Fruit fly (Drosophila melanogaster): ENCODE measurements around the gene neo.

neo gene

dm6 chr3R:29858806-29859205 lies 39.9 kb downstream of the neo start, which contains the start of gene CG7824 (continued):
- TF ChIP-seq ase (GFP tag; IDR thresholded peaks at IDR 0.05) (no peak), ro (GFP tag; IDR thresholded peaks at IDR 0.05) (no peak), shn (GFP tag; optimal IDR thresholded peaks at IDR 0.05) (no peak), Dfd (GFP tag; optimal IDR thresholded peaks at IDR 0.05) (no peak), CG12236 (GFP tag; optimal IDR thresholded peaks at IDR 0.05) (no peak), CG15514 (GFP tag; optimal IDR thresholded peaks at IDR 0.05) (no peak), sr (GFP tag; IDR thresholded peaks at IDR 0.05) (no peak), Max (GFP tag; optimal IDR thresholded peaks at IDR 0.05) (no peak), CG3726 (GFP tag; IDR thresholded peaks at IDR 0.05) (no peak), CkIIα-i1 (GFP tag; IDR thresholded peaks at IDR 0.05) (no peak), org-1 (GFP tag; optimal IDR thresholded peaks at IDR 0.05) (no peak), Hr3 (GFP tag; optimal IDR thresholded peaks at IDR 0.05) (no peak), CG17568 (GFP tag; optimal IDR thresholded peaks at IDR 0.05) (no peak), CG12744 (GFP tag; optimal IDR thresholded peaks at IDR 0.05) (no peak), ash1 (GFP tag; optimal IDR thresholded peaks at IDR 0.05) (no peak), lilli (GFP tag; optimal IDR thresholded peaks at IDR 0.05) (no peak), Xbp1 (GFP tag; optimal IDR thresholded peaks at IDR 0.05) (no peak), CG16815 (GFP tag; optimal IDR thresholded peaks at IDR 0.05) (no peak), kni (GFP tag; optimal IDR thresholded peaks at IDR 0.05) (no peak), Side (GFP tag; optimal IDR thresholded peaks at IDR 0.05) (no peak), CG9437 (GFP tag; optimal IDR thresholded peaks at IDR 0.05) (no peak), cg (GFP tag; optimal IDR thresholded peaks at IDR 0.05) (no peak), Hr78 (GFP tag; optimal IDR thresholded peaks at IDR 0.05) (no peak), dysf (GFP tag; IDR thresholded peaks at IDR 0.05) (no peak), CG14014 (GFP tag; IDR thresholded peaks at IDR 0.05) (no peak), TFAM (GFP tag; optimal IDR thresholded peaks at IDR 0.05) (no peak), CG13424 (tag; optimal IDR thresholded peaks at IDR 0.05) (no peak), CG33213 (GFP tag; optimal IDR thresholded peaks at IDR 0.05) (peak; percentile 8), Fer3 (tag; optimal IDR thresholded peaks at IDR 0.05) (no peak), Dad (GFP tag; optimal IDR thresholded peaks at IDR 0.05) (no peak), CG10565 (GFP tag; optimal IDR thresholded peaks at IDR 0.05) (no peak), CG5953 (GFP tag; IDR thresholded peaks at IDR 0.05) (no peak), CG34376 (GFP tag; optimal IDR thresholded peaks at IDR 0.05) (no peak), Atf-2 (GFP tag; optimal IDR thresholded peaks at IDR 0.05) (no peak), CG30403 (GFP tag; optimal IDR thresholded peaks at IDR 0.05) (no peak), Bteb2 (GFP tag; optimal IDR thresholded peaks at IDR 0.05) (no peak), CG12659 (GFP tag; optimal IDR thresholded peaks at IDR 0.05) (peak; percentile 36), nmo (GFP tag; optimal IDR thresholded peaks at IDR 0.05) (no peak), CG18011 (GFP tag; optimal IDR thresholded peaks at IDR 0.05) (no peak), ab (GFP tag; optimal IDR thresholded peaks at IDR 0.05) (no peak), Deaf1 (tag; optimal IDR thresholded peaks at IDR 0.05) (no peak), Hey (tag; optimal IDR thresholded peaks at IDR 0.05) (no peak), CG4404 (GFP tag; IDR thresholded peaks at IDR 0.05) (no peak), CG10959 (GFP tag; IDR thresholded peaks at IDR 0.05) (no peak), CG17361 (GFP tag; IDR thresholded peaks at IDR 0.05) (no peak), BtbVII (GFP tag; optimal IDR thresholded peaks at IDR 0.05) (no peak), emc (GFP tag; optimal IDR thresholded peaks at IDR 0.05) (no peak), psq (GFP tag; optimal IDR thresholded peaks at IDR 0.05) (no peak), nerfin-1 (tag; optimal IDR thresholded peaks at IDR 0.05) (peak; percentile 12), CG10979 (tag; optimal IDR thresholded peaks at IDR 0.05) (no peak), Bdp1 (GFP tag; optimal IDR thresholded peaks at IDR 0.05) (no peak), CG10366 (GFP tag; IDR thresholded peaks at IDR 0.05) (no peak), HmgD (GFP tag; optimal IDR thresholded peaks at IDR 0.05) (peak; percentile 6)

All from whole organism, embryonic.